Worm (Caenorhabditis elegans): Measurements from ENCODE around the gene wbp-2.

wbp-2 gene

ce11 chrII:9333714-9334113 lies 4.1 kb downstream of the wbp-2 start, which contains the start of gene scp-1:
scp-1 (plus strand) TSS chrII:9334014.
- TF ChIP-seq pbrm-1 (GFP tag; IDR thresholded peaks at IDR 0.05) (0 out of 2 replicates have a peak, but pooled peaks have one; percentile 11), F22D6.2 (tag; optimal IDR thresholded peaks at IDR 0.05) (no peak)

ce11 chrII:9336651-9337050 lies 7.1 kb downstream of the wbp-2 start:
- TF ChIP-seq hsf-1 (GFP tag; IDR thresholded peaks at IDR 0.05) (peak; percentile 73), madf-6 (GFP tag; IDR thresholded peaks at IDR 0.05) (no peak)

DNA sequence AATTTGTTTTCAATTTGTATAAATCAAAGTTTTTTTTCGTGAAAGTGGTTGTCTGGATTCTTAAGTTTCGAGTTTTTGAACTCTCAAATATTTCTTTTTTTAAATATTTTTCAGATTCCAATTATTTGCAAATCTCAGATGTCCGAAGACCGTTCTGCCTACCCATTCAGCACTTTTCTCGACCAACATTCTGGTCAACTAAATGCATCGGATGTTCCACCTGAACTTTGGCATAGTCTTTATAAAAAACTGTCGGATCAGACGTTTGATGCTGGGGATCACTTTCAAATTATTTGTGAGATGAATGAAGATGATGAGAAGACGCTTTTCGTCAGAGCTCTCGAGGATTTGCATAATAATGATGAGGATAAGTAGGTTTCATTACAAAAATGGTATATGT lies 9.3 kb downstream of the wbp-2 start, which contains the start of gene ttll-12:
Gene ttll-12 (plus strand): TSS at position 139 of the 400 bp plus-strand sequence.
- TF ChIP-seq nhr-80 (tag; optimal IDR thresholded peaks at IDR 0.05) (no peak), snpc-1.1 (tag; optimal IDR thresholded peaks at IDR 0.05; ENCODE audit: insufficient read depth) (no peak), attf-6 (GFP tag; IDR thresholded peaks at IDR 0.05) (no peak), lin-26 (GFP tag; IDR thresholded peaks at IDR 0.05) (no peak), lin-35 (GFP tag; optimal IDR thresholded peaks at IDR 0.05) (no peak), F37B4.10 (GFP tag; IDR thresholded peaks at IDR 0.05) (no peak), ztf-25 (GFP tag; IDR thresholded peaks at IDR 0.05) (no peak)

ce11 chrII:9343955-9344354 lies 14.4 kb downstream of the wbp-2 start:
- TF ChIP-seq pbrm-1 (GFP tag; IDR thresholded peaks at IDR 0.05) (no peak), Y56A3A.18 (GFP tag; IDR thresholded peaks at IDR 0.05) (no peak), K11D2.4 (GFP tag; IDR thresholded peaks at IDR 0.05) (no peak), F57A8.1 (GFP tag; optimal IDR thresholded peaks at IDR 0.05) (no peak), hlh-26 (GFP tag; conservative IDR thresholded peaks at IDR 0.05) (no peak), hlh-12 (tag; optimal IDR thresholded peaks at IDR 0.05) (no peak)

- TF ChIP-seq F39B2.1 (GFP tag; IDR thresholded peaks at IDR 0.05) (no peak), F10E7.11 (tag; optimal IDR thresholded peaks at IDR 0.05) (no peak), hsf-1 (GFP tag; IDR thresholded peaks at IDR 0.05) (no peak), gei-17 (GFP tag; optimal IDR thresholded peaks at IDR 0.05) (no peak), nhr-179 (tag; optimal IDR thresholded peaks at IDR 0.05) (no peak), attf-6 (GFP tag; IDR thresholded peaks at IDR 0.05) (no peak), him-1 (tag; optimal IDR thresholded peaks at IDR 0.05) (no peak), dpl-1 (GFP tag; optimal IDR thresholded peaks at IDR 0.05) (no peak), lir-1 (GFP tag; conservative IDR thresholded peaks at IDR 0.05) (no peak), cebp-2 (GFP tag; IDR thresholded peaks at IDR 0.05) (no peak)
Observed at ce11 chrII:9345116-9345515, 15.5 kb downstream of the wbp-2 start.

DNA sequence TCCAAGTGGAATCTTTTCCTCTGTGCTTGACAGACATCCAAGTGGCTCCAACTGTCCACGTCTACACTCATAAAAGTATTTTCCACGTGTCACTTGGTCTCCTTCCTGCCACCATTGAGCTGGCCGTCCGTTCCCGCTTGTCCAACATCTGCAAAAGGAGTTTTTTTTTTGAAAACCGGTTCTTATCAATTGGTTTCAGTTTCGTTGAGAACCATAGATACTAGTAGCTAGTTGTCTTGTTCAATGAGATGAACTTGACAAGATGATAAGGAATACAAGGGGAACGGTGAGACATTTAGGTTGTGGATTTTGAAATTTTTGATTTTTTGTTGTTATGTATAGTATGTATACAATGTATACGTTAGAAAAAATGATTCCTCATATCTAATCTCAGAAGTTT lies 16.2 kb downstream of the wbp-2 start:
- no peak for TF ChIP-seq B0035.1 (tag; optimal IDR thresholded peaks at IDR 0.05)
- TF ChIP-seq somi-1 (GFP tag; optimal IDR thresholded peaks at IDR 0.05): no peak
- TF ChIP-seq snpc-3.4 (tag; optimal IDR thresholded peaks at IDR 0.05): no peak
- no peak for TF ChIP-seq egrh-3 (GFP tag; IDR thresholded peaks at IDR 0.05)
- no peak for TF ChIP-seq egl-44 (GFP tag; IDR thresholded peaks at IDR 0.05)
- no peak for TF ChIP-seq attf-5 (GFP tag; optimal IDR thresholded peaks at IDR 0.05)
- no peak for TF ChIP-seq ztf-3 (GFP tag; optimal IDR thresholded peaks at IDR 0.05)
- TF ChIP-seq B0261.1 (tag; optimal IDR thresholded peaks at IDR 0.05): no peak
- no peak for TF ChIP-seq F10E7.11 (tag; optimal IDR thresholded peaks at IDR 0.05)
- no peak for TF ChIP-seq cebp-2 (GFP tag; IDR thresholded peaks at IDR 0.05)
- no peak for TF ChIP-seq chd-7 (tag; optimal IDR thresholded peaks at IDR 0.05)
- TF ChIP-seq madf-3 (GFP tag; IDR thresholded peaks at IDR 0.05): no peak
- TF ChIP-seq ccch-3 (GFP tag; optimal IDR thresholded peaks at IDR 0.05): no peak
- no peak for TF ChIP-seq snpc-4 (GFP tag; optimal IDR thresholded peaks at IDR 0.05)
- no peak for TF ChIP-seq snpc-4 (tag; optimal IDR thresholded peaks at IDR 0.05)

Data from whole organism, young adult.